Fruit fly (Drosophila melanogaster) whole organism, pupa: ENCODE data around the gene eag.

Experiments used
- CG10348 ChIP-seq: fragments of 200-800 bp; sonication (Bioruptor generic); IDR thresholded peaks from 2 replicates; pipeline ENCODE4 v1.3.6; 2022; ENCODE audit warnings: missing biosample characterization, missing genetic modification characterization
- CG12605 ChIP-seq: fragments of 200-800 bp; sonication (Bioruptor generic); IDR thresholded peaks from 2 replicates; pipeline ENCODE4 v1.3.6; 2022; ENCODE audit warnings: missing biosample characterization, missing genetic modification characterization
- CG13204 ChIP-seq: fragments of 200-800 bp; sonication (Bioruptor generic); optimal IDR thresholded peaks from 2 replicates; lab custom pipeline; 2018; ENCODE audit warnings: missing biosample characterization, mild to moderate bottlenecking, missing genetic modification characterization, moderate library complexity
- CG14655 ChIP-seq: fragments of 200-800 bp; sonication (Bioruptor generic); optimal IDR thresholded peaks from 3 replicates; lab custom pipeline; 2017; ENCODE audit warnings: mild to moderate bottlenecking, missing biosample characterization, missing genetic modification reagents, missing genetic modification characterization
- CG15710 ChIP-seq: fragments of 200-800 bp; sonication (Bioruptor generic); optimal IDR thresholded peaks from 2 replicates; lab custom pipeline; 2018; ENCODE audit warnings: missing biosample characterization, mild to moderate bottlenecking, missing genetic modification characterization, moderate library complexity
- CG17806 ChIP-seq: fragments of 200-800 bp; sonication (Bioruptor generic); optimal IDR thresholded peaks from 2 replicates; lab custom pipeline; 2018; ENCODE audit warnings: missing biosample characterization, mild to moderate bottlenecking, missing genetic modification characterization, moderate library complexity
- CG32121 ChIP-seq: fragments of 200-800 bp; sonication (Bioruptor generic); IDR thresholded peaks from 2 replicates; pipeline ENCODE4 v1.3.6; 2022; ENCODE audit warnings: missing biosample characterization, missing genetic modification characterization
- CG34367 ChIP-seq: fragments of 200-800 bp; sonication (Bioruptor generic); optimal IDR thresholded peaks from 2 replicates; lab custom pipeline; 2018; ENCODE audit warnings: missing biosample characterization, mild to moderate bottlenecking, missing genetic modification characterization
- CG4496 ChIP-seq: fragments of 200-800 bp; sonication (Bioruptor generic); IDR thresholded peaks from 3 replicates; pipeline ENCODE4 v1.3.6; 2022; ENCODE audit warnings: missing biosample characterization, missing genetic modification characterization
- CG8159 ChIP-seq: fragments of 200-800 bp; sonication (Bioruptor generic); optimal IDR thresholded peaks from 3 replicates; lab custom pipeline; 2018; ENCODE audit warnings: missing biosample characterization, mild to moderate bottlenecking, missing genetic modification characterization, moderate library complexity
- CG8301 ChIP-seq: fragments of 200-800 bp; sonication (Bioruptor generic); optimal IDR thresholded peaks from 2 replicates; lab custom pipeline; 2018; ENCODE audit warnings: missing biosample characterization, mild to moderate bottlenecking, missing genetic modification characterization
- CG9948 ChIP-seq: fragments of 200-800 bp; sonication (Bioruptor generic); optimal IDR thresholded peaks from 2 replicates; lab custom pipeline; 2018; ENCODE audit warnings: missing biosample characterization, mild to moderate bottlenecking, missing genetic modification characterization, moderate library complexity
- D1 ChIP-seq: fragments of 200-800 bp; sonication (Bioruptor generic); optimal IDR thresholded peaks from 2 replicates; lab custom pipeline; 2018; ENCODE audit warnings: missing biosample characterization, mild to moderate bottlenecking, missing genetic modification characterization, moderate library complexity
- EcR ChIP-seq: fragments of 200-800 bp; sonication (Bioruptor generic); optimal IDR thresholded peaks from 3 replicates; lab custom pipeline; 2019; ENCODE audit warnings: missing biosample characterization, missing genetic modification characterization, mild to moderate bottlenecking, moderate library complexity, missing genetic modification reagents
- Ets98B ChIP-seq: fragments of 200-800 bp; sonication (Bioruptor generic); IDR thresholded peaks from 2 replicates; pipeline ENCODE4 v1.3.6; 2022; ENCODE audit warnings: missing biosample characterization, missing genetic modification characterization
- Pif1A ChIP-seq: fragments of 200-800 bp; sonication (Bioruptor generic); optimal IDR thresholded peaks from 3 replicates; lab custom pipeline; 2016; ENCODE audit warnings: missing biosample characterization, missing genetic modification characterization
- Pif1B ChIP-seq: fragments of 200-800 bp; sonication (Bioruptor generic); optimal IDR thresholded peaks from 3 replicates; lab custom pipeline; 2016; ENCODE audit warnings: missing biosample characterization, missing genetic modification characterization
- Snoo ChIP-seq: fragments of 200-800 bp; sonication (Bioruptor generic); optimal IDR thresholded peaks from 3 replicates; lab custom pipeline; 2017; ENCODE audit warnings: missing biosample characterization, mild to moderate bottlenecking, missing genetic modification characterization, inconsistent platforms
- fd96Ca ChIP-seq: fragments of 200-800 bp; sonication (Bioruptor generic); IDR thresholded peaks from 3 replicates; pipeline ENCODE4 v1.3.6; 2022; ENCODE audit warnings: missing biosample characterization, missing genetic modification characterization
- gl ChIP-seq: fragments of 200-800 bp; sonication (Bioruptor generic); optimal IDR thresholded peaks from 2 replicates; lab custom pipeline; 2018; ENCODE audit warnings: missing biosample characterization, mild to moderate bottlenecking, missing genetic modification characterization
- rn ChIP-seq: fragments of 200-800 bp; sonication (Bioruptor generic); IDR thresholded peaks from 2 replicates; pipeline ENCODE4 v1.3.6; 2022; ENCODE audit warnings: missing biosample characterization, missing genetic modification characterization

Gene eag

dm6 chrX:14947399-14947798, 7.9 kb upstream of the eag start:
- TF ChIP-seq CG14655 (GFP tag; lab: Kevin White, UChicago), result peak; percentile 86
- TF ChIP-seq CG13204 (GFP tag; lab: Kevin White, UChicago), result peak; percentile 99
- peak; percentile 97 for TF ChIP-seq CG12605 (GFP tag; lab: Robert Waterston, UW)
- peak; percentile 71 for TF ChIP-seq CG8159 (tag; lab: Kevin White, UChicago)
- TF ChIP-seq Pif1A, result peak; percentile 76
- TF ChIP-seq CG10348 (GFP tag; lab: Robert Waterston, UW), result peak; percentile 47; the same call in 1 of the 2 replicates
- peak; percentile 57 for TF ChIP-seq EcR
- peak; percentile 86 for TF ChIP-seq CG34367 (tag; lab: Kevin White, UChicago)
- TF ChIP-seq rn (GFP tag; lab: Robert Waterston, UW), result peak; percentile 49; the same call in 1 of the 2 replicates
- TF ChIP-seq CG9948 (tag; lab: Kevin White, UChicago), result peak; percentile 69
- peak; percentile 61 for TF ChIP-seq Pif1B (GFP tag; lab: Kevin White, UChicago)
- TF ChIP-seq Snoo, result peak; percentile 69
- TF ChIP-seq CG32121, result peak; percentile 96
- TF ChIP-seq CG4496 (GFP tag; lab: Robert Waterston, UW), result peak; percentile 97
- peak; percentile 86 for TF ChIP-seq CG8301 (tag; lab: Kevin White, UChicago)
- TF ChIP-seq CG17806, result peak; percentile 73
- peak; percentile 9 for TF ChIP-seq D1 (tag; lab: Kevin White, UChicago)
- TF ChIP-seq CG15710 (tag; lab: Kevin White, UChicago), result peak; percentile 78
- peak; percentile 97 for TF ChIP-seq Ets98B (GFP tag; lab: Robert Waterston, UW)
- peak; percentile 92 for TF ChIP-seq fd96Ca
- peak; percentile 98 for TF ChIP-seq gl (tag; lab: Kevin White, UChicago)

dm6 chrX:14949227-14949626, 6.0 kb upstream of the eag start:
- TF ChIP-seq CG10348 (GFP tag; lab: Robert Waterston, UW), result no peak
- no peak for TF ChIP-seq CG15710 (tag; lab: Kevin White, UChicago)
- no peak for TF ChIP-seq CG13204 (GFP tag; lab: Kevin White, UChicago)
- peak; percentile 84 for TF ChIP-seq EcR
- 0 out of 3 replicates have a peak, but pooled peaks have one; percentile 13 for TF ChIP-seq fd96Ca
- TF ChIP-seq Snoo, result no peak
- TF ChIP-seq Pif1A, result no peak
- no peak for TF ChIP-seq CG12605 (GFP tag; lab: Robert Waterston, UW)
- no peak for TF ChIP-seq D1 (tag; lab: Kevin White, UChicago)
- peak; percentile 47; the same call in 1 of the 3 replicates for TF ChIP-seq CG4496 (GFP tag; lab: Robert Waterston, UW)
- TF ChIP-seq CG9948 (tag; lab: Kevin White, UChicago), result no peak
- TF ChIP-seq rn (GFP tag; lab: Robert Waterston, UW), result no peak

- TF ChIP-seq fd96Ca (peak; percentile 84; the same call in 2 of the 3 replicates), Snoo (peak; percentile 99), Pif1A (peak; percentile 98), Pif1B (GFP tag; lab: Kevin White, UChicago) (peak; percentile 97), CG8159 (tag; lab: Kevin White, UChicago) (peak; percentile 99), CG34367 (tag; lab: Kevin White, UChicago) (peak; percentile 98), CG12605 (GFP tag; lab: Robert Waterston, UW) (peak; percentile 91), CG4496 (GFP tag; lab: Robert Waterston, UW) (peak; percentile 97), CG10348 (GFP tag; lab: Robert Waterston, UW) (peak; percentile 88), D1 (tag; lab: Kevin White, UChicago) (peak; percentile 98), CG32121 (peak; percentile 97), gl (tag; lab: Kevin White, UChicago) (peak; percentile 95), EcR (peak; percentile 73), CG13204 (GFP tag; lab: Kevin White, UChicago) (peak; percentile 96), CG8301 (tag; lab: Kevin White, UChicago) (peak; percentile 99), rn (GFP tag; lab: Robert Waterston, UW) (peak; percentile 84), CG15710 (tag; lab: Kevin White, UChicago) (peak; percentile 99), CG9948 (tag; lab: Kevin White, UChicago) (peak; percentile 98), Ets98B (GFP tag; lab: Robert Waterston, UW) (peak; percentile 93), CG14655 (GFP tag; lab: Kevin White, UChicago) (peak; percentile 100), CG17806 (peak; percentile 97)
Observed at dm6 chrX:14950273-14951272, 4.7 kb upstream of the eag start.

DNA sequence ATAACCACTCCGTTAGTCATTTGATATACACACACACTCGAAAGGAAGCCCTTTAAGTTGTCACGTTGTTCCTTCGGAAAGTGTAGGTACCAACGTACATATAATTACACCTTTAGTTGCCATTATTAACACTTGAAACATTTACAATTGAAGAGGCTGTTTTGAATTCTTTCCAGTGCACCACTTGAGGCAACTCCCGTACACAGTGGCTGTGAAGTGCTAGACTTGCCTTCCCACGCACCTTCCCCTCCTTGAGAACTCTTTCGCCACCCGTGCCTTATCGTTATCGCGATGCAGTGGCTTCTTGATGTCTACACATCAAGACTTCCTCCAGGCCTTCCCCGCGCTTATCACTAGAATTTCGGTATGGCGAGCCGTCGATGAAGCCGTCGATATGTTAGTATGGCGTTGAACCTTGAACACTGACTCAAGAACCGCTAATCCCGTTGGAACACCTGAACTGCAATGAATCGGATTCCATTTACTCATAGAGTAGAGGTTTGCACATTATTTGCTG, 3.9 kb upstream of the eag start:
- TF ChIP-seq Pif1A (no peak), CG34367 (tag; lab: Kevin White, UChicago) (no peak), CG8301 (tag; lab: Kevin White, UChicago) (no peak), CG13204 (GFP tag; lab: Kevin White, UChicago) (no peak), CG32121 (no peak), CG17806 (no peak), fd96Ca (peak; percentile 18; the same call in 1 of the 3 replicates), CG9948 (tag; lab: Kevin White, UChicago) (no peak), gl (tag; lab: Kevin White, UChicago) (no peak), rn (GFP tag; lab: Robert Waterston, UW) (no peak), Ets98B (GFP tag; lab: Robert Waterston, UW) (no peak; the same call in 1 of the 2 replicates), CG12605 (GFP tag; lab: Robert Waterston, UW) (no peak), D1 (tag; lab: Kevin White, UChicago) (no peak), EcR (no peak), CG4496 (GFP tag; lab: Robert Waterston, UW) (peak; percentile 11; the same call in 2 of the 3 replicates)
